Fruit fly (Drosophila melanogaster) Kc167 (cell line): ENCODE measurements around the gene CG15145.

ENCODE experiments used
- Myc ChIP-seq: fragments of >200 bp; optimal IDR thresholded peaks from 2 replicates; lab custom pipeline; 2017; ENCODE audit warnings: missing external identifiers
- Sin3A ChIP-seq: fragments of >200 bp; optimal IDR thresholded peaks from 2 replicates; lab custom pipeline; 2018; ENCODE audit warnings: missing external identifiers
- h ChIP-seq: fragments of >200 bp; optimal IDR thresholded peaks from 3 replicates; lab custom pipeline; 2018; ENCODE audit warnings: missing external identifiers
- insv ChIP-seq: fragments of >200 bp; optimal IDR thresholded peaks from 3 replicates; lab custom pipeline; 2018; ENCODE audit warnings: missing external identifiers
- psq ChIP-seq: fragments of >200 bp; optimal IDR thresholded peaks from 2 replicates; lab custom pipeline; 2017; ENCODE audit warnings: missing external identifiers
- ttk ChIP-seq: sonication (Bioruptor generic); optimal IDR thresholded peaks from 2 replicates; lab custom pipeline; 2017; ENCODE audit warnings: missing external identifiers

Gene CG15145

dm6 chr2L:17484174-17484573, 47.9 kb downstream of the CG15145 start, which contains the start of the genes GCS2beta and CG5131:
Gene GCS2beta (minus strand): TSS chr2L:17484307.
Gene CG5131 (plus strand): TSS chr2L:17484501.
- no peak for TF ChIP-seq psq
- no peak for TF ChIP-seq Myc (lab: Kevin White, UChicago)
- TF ChIP-seq insv = no peak
- TF ChIP-seq h (lab: Kevin White, UChicago) = no peak
- TF ChIP-seq ttk (lab: Kevin White, UChicago) = no peak

- no peak for TF ChIP-seq Myc (lab: Kevin White, UChicago)
- TF ChIP-seq insv = no peak
- TF ChIP-seq Sin3A (lab: Kevin White, UChicago) = no peak
- no peak for TF ChIP-seq ttk (lab: Kevin White, UChicago)
- TF ChIP-seq psq = no peak
- no peak for TF ChIP-seq h (lab: Kevin White, UChicago)
Observed at dm6 chr2L:17480943-17481580, 51.0 kb downstream of the CG15145 start, which contains the start of the genes fws and Lamtor3. Gene fws (minus strand): TSS chr2L:17481029. Gene Lamtor3 (plus strand): TSS chr2L:17481231.
